Fruit fly (Drosophila melanogaster): ENCODE results near the gene CAH8.

Gene CAH8

DNA sequence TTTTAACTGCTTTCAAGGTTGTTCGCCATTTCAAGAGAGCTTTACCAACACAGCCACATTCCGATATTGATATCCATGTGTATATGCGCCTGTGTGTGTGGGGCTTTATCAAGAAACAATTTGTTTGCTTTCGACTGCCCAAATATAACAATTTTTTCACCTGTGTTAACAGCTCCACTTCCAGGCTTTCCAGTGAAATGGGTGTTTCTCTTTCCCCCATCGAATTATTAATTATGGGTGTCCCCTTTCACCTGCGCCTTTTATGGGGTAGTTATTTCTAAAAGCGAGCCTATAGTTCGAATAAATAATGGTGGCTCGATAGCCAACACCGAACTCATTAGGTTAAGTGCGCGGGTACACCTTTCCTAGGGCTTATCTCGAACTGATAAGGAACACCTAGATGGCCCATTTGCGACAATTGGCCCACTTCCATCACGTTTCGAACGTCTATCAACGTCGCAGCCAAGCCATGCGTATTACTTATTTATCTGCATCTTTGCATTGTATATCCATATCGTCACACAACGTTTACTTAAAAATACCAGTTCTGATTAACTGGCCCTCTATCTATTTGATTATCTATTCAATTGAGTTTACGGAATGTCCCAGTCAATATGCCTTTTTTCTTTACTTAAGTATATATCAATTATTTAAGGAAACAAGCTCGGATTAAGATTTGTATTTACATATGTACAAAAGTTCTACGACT, 22.5 kb upstream of the CAH8 start (continued):
- TF ChIP-seq sd (tag; optimal IDR thresholded peaks at IDR 0.05) (peak; percentile 56), CG15479 (GFP tag; optimal IDR thresholded peaks at IDR 0.05) (peak; percentile 15), CG34376 (GFP tag; optimal IDR thresholded peaks at IDR 0.05) (peak; percentile 53), CG12769 (tag; optimal IDR thresholded peaks at IDR 0.05) (peak; percentile 18), pfk (GFP tag; optimal IDR thresholded peaks at IDR 0.05) (peak; percentile 88), chinmo (GFP tag; IDR thresholded peaks at IDR 0.05; ENCODE audit: partially characterized antibody) (peak; percentile 52; the same call in 1 of the 4 replicates), ftz-f1 (GFP tag; optimal IDR thresholded peaks at IDR 0.05) (peak; percentile 87), sug (tag; optimal IDR thresholded peaks at IDR 0.05) (peak; percentile 58), CG16779 (GFP tag; IDR thresholded peaks at IDR 0.05) (peak; percentile 23; the same call in 1 of the 2 replicates), mirr (GFP tag; optimal IDR thresholded peaks at IDR 0.05) (peak; percentile 91), CG3281 (GFP tag; optimal IDR thresholded peaks at IDR 0.05) (peak; percentile 31), cwo (GFP tag; optimal IDR thresholded peaks at IDR 0.05) (peak; percentile 59), fd64A (GFP tag; optimal IDR thresholded peaks at IDR 0.05) (peak; percentile 9), kni (GFP tag; optimal IDR thresholded peaks at IDR 0.05) (peak; percentile 5), aop (GFP tag; IDR thresholded peaks at IDR 0.05) (no peak)

DNA sequence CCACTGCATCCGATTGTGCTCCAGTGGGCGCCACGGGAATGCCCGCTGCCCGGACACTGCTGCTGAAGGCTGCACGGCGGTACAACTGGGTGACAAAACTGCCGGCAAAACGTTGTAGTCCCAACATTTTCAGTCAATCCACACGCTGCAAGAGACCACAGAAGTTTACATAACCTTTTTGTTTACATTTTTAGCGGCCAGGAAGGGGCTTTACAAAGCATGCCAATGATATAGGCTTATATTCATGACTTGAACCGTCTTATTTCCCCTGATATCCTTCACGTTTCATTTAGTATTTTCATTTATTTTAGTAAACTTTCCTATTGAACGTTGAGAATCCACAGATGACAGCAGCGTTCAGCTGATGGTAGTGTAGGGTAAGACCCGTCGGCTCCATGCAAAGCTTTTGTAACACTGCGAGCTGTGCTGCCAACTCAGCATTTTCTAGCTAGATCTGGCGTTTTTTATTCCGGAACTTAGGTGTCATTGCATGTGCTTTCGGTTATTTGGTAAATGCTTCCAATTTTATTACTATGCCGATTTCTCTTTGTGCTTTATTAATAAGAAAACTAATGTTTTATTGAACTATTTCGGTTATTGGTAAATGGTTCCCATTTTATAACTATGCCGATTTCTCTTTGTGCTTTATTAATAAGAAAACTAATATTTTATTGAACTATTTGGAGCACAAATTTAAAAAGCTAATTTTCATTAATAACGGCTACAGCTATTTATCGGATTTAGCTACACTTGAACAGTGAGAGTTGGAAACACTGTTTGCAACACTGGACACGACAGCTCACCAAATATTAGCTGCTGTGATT, 21.2 kb upstream of the CAH8 start, which contains the start of the genes CG13850 and lqfR:
CG13850 (minus strand) TSS at position 379 of the 824 bp plus-strand sequence.
lqfR (plus strand) TSS at position 765 of the 824 bp plus-strand sequence.
- TF ChIP-seq salm (tag; optimal IDR thresholded peaks at IDR 0.05) (peak; percentile 2), CG12071 (GFP tag; optimal IDR thresholded peaks at IDR 0.05) (no peak), CG2875 (GFP tag; optimal IDR thresholded peaks at IDR 0.05) (peak; percentile 28), CG7556 (GFP tag; optimal IDR thresholded peaks at IDR 0.05) (peak; percentile 81), fu2 (GFP tag; optimal IDR thresholded peaks at IDR 0.05) (peak; percentile 76), CG10431 (GFP tag; optimal IDR thresholded peaks at IDR 0.05) (peak; percentile 1), CG33557 (GFP tag; optimal IDR thresholded peaks at IDR 0.05) (peak; percentile 64), dimm (GFP tag; IDR thresholded peaks at IDR 0.05) (no peak), abd-A (tag; optimal IDR thresholded peaks at IDR 0.05) (no peak), HHEX (GFP tag; optimal IDR thresholded peaks at IDR 0.05) (peak; percentile 56), CG9727 (GFP tag; optimal IDR thresholded peaks at IDR 0.05) (peak; percentile 77), sr (GFP tag; IDR thresholded peaks at IDR 0.05) (no peak), ken (GFP tag; IDR thresholded peaks at IDR 0.05) (peak; percentile 45; the same call in 1 of the 3 replicates), HmgZ (tag; optimal IDR thresholded peaks at IDR 0.05) (peak; percentile 67), run (tag; optimal IDR thresholded peaks at IDR 0.05) (no peak), nom (GFP tag; optimal IDR thresholded peaks at IDR 0.05) (no peak), CG5245 (GFP tag; optimal IDR thresholded peaks at IDR 0.05) (peak; percentile 65), CG7357 (GFP tag; IDR thresholded peaks at IDR 0.05) (0 out of 3 replicates have a peak, but pooled peaks have one; percentile 7), tin (GFP tag; optimal IDR thresholded peaks at IDR 0.05) (peak; percentile 79), toy (GFP tag; IDR thresholded peaks at IDR 0.05) (no peak), twi (tag; optimal IDR thresholded peaks at IDR 0.05) (peak; percentile 57), Usf (GFP tag; optimal IDR thresholded peaks at IDR 0.05) (peak; percentile 73), Oaz (GFP tag; IDR thresholded peaks at IDR 0.05) (0 out of 2 replicates have a peak, but pooled peaks have one; percentile 18), en (GFP tag; optimal IDR thresholded peaks at IDR 0.05) (peak; percentile 54), onecut (GFP tag; IDR thresholded peaks at IDR 0.05) (peak; percentile 41; the same call in 1 of the 2 replicates), sisA (GFP tag; IDR thresholded peaks at IDR 0.05) (peak; percentile 58), Dip2 (GFP tag; IDR thresholded peaks at IDR 0.05) (no peak), BtbVII (GFP tag; optimal IDR thresholded peaks at IDR 0.05) (peak; percentile 70), Sry-δ (GFP tag; optimal IDR thresholded peaks at IDR 0.05) (peak; percentile 50), pnt (GFP tag; optimal IDR thresholded peaks at IDR 0.05) (peak; percentile 61), rib (GFP tag; IDR thresholded peaks at IDR 0.05) (0 out of 2 replicates have a peak, but pooled peaks have one; percentile 39)

Measured in whole organism, embryonic.